Fruit fly (Drosophila melanogaster) whole organism, wandering third instar larva: Measurements from ENCODE around the gene Prm.
A peak's percentile ranks its signal among the peaks of the same experiment; 100 is the strongest.

Experiments used
- Abd-B ChIP-seq: fragments of >200 bp; optimal IDR thresholded peaks from 2 replicates; lab custom pipeline; 2017; ENCODE audit warnings: missing biosample characterization, missing genetic modification characterization
- CrebA ChIP-seq: fragments of 200-800 bp; sonication (Bioruptor generic); optimal IDR thresholded peaks from 2 replicates; lab custom pipeline; 2016; ENCODE audit warnings: missing biosample characterization, mild to moderate bottlenecking, missing genetic modification characterization, borderline replicate concordance
- Dfd ChIP-seq: fragments of >200 bp; optimal IDR thresholded peaks from 2 replicates; lab custom pipeline; 2017; ENCODE audit warnings: missing biosample characterization, missing genetic modification characterization
- Dif ChIP-seq: fragments of 200-275, 200-300 bp; sonication (Bioruptor generic); optimal IDR thresholded peaks from 2 replicates; lab custom pipeline; 2018; ENCODE audit warnings: missing biosample characterization, missing genetic modification characterization; ENCODE audit not compliant: partially characterized antibody
- HLH106 ChIP-seq: fragments of 200-800 bp; optimal IDR thresholded peaks from 3 replicates; lab custom pipeline; 2019; ENCODE audit warnings: missing biosample characterization, mild to moderate bottlenecking, missing genetic modification characterization, moderate library complexity
- Hr78 ChIP-seq: fragments of >200 bp; optimal IDR thresholded peaks from 2 replicates; lab custom pipeline; 2017; ENCODE audit warnings: missing biosample characterization, missing genetic modification characterization
- Hr83 ChIP-seq: fragments of 200-300 bp; sonication (Bioruptor generic); optimal IDR thresholded peaks from 2 replicates; lab custom pipeline; 2016; ENCODE audit warnings: missing biosample characterization, mild to moderate bottlenecking, missing genetic modification characterization, moderate library complexity; ENCODE audit not compliant: poor library complexity, severe bottlenecking
- Jra ChIP-seq: sonication (Bioruptor generic); optimal IDR thresholded peaks from 2 replicates; lab custom pipeline; 2016; ENCODE audit warnings: missing biosample characterization, missing genetic modification characterization
- Myc ChIP-seq: fragments of >200 bp; optimal IDR thresholded peaks from 2 replicates; lab custom pipeline; 2017
- N ChIP-seq: fragments of >200 bp; optimal IDR thresholded peaks from 2 replicates; lab custom pipeline; 2018; ENCODE audit warnings: missing biosample characterization, missing external identifiers, missing genetic modification characterization
- OdsH ChIP-seq: fragments of 200-800 bp; sonication (Bioruptor generic); optimal IDR thresholded peaks from 2 replicates; lab custom pipeline; 2016; ENCODE audit warnings: missing biosample characterization, mild to moderate bottlenecking, missing genetic modification characterization
- Rel ChIP-seq, 2 experiments: fragments of 200-800 bp; sonication (Bioruptor generic) in 1 of 2; optimal IDR thresholded peaks; 2 replicates in 1 of 2; 3 replicates in 1 of 2; lab custom pipeline; 2016 to 2019; ENCODE audit warnings: mild to moderate bottlenecking in 2 of 2, missing biosample characterization in 2 of 2, missing genetic modification characterization in 2 of 2, moderate library complexity in 1 of 2
- Sp1 ChIP-seq: fragments of 200-800 bp; sonication (Bioruptor generic); optimal IDR thresholded peaks from 3 replicates; lab custom pipeline; 2019; ENCODE audit warnings: missing biosample characterization, mild to moderate bottlenecking, missing genetic modification characterization, moderate library complexity
- Vsx2 ChIP-seq: fragments of 200-300, 225-300 bp; sonication (Bioruptor generic); optimal IDR thresholded peaks from 2 replicates; lab custom pipeline; 2018; ENCODE audit warnings: missing biosample characterization, missing genetic modification characterization; ENCODE audit not compliant: partially characterized antibody
- br ChIP-seq: fragments of 200-800 bp; sonication (Bioruptor generic); optimal IDR thresholded peaks from 2 replicates; lab custom pipeline; 2016; ENCODE audit warnings: missing biosample characterization, missing genetic modification characterization
- brk ChIP-seq: fragments of 200-800 bp; sonication (Bioruptor generic); optimal IDR thresholded peaks from 2 replicates; lab custom pipeline; 2016; ENCODE audit warnings: missing biosample characterization, mild to moderate bottlenecking, missing genetic modification characterization
- dl ChIP-seq, 2 experiments: fragments of 175-275, 200-275 bp in 1 of 2; fragments of 200-275 bp in 1 of 2; sonication (Bioruptor generic); optimal IDR thresholded peaks; lab custom pipeline; 2018; ENCODE audit warnings: mild to moderate bottlenecking in 2 of 2, missing biosample characterization in 2 of 2, missing genetic modification characterization in 2 of 2, moderate library complexity in 2 of 2; ENCODE audit not compliant: partially characterized antibody in 2 of 2, insufficient read depth in 1 of 2
- dsf ChIP-seq: sonication (Bioruptor generic); optimal IDR thresholded peaks from 2 replicates; lab custom pipeline; 2016; ENCODE audit warnings: missing biosample characterization, missing genetic modification characterization, borderline replicate concordance
- ey ChIP-seq: fragments of 200-800 bp; sonication (Bioruptor generic); optimal IDR thresholded peaks from 2 replicates; lab custom pipeline; 2016; ENCODE audit warnings: missing biosample characterization, missing genetic modification characterization
- foxo ChIP-seq, 2 experiments: fragments of 200-800 bp; sonication (Bioruptor generic); optimal IDR thresholded peaks; 2 replicates in 1 of 2; 3 replicates in 1 of 2; lab custom pipeline; 2016 to 2017; ENCODE audit warnings: missing biosample characterization in 2 of 2, missing genetic modification characterization in 2 of 2
- fru ChIP-seq: fragments of 200-800 bp; sonication (Bioruptor generic); optimal IDR thresholded peaks from 3 replicates; lab custom pipeline; 2016; ENCODE audit warnings: missing biosample characterization, mild to moderate bottlenecking, missing genetic modification characterization
- h ChIP-seq: fragments of 200-800 bp; sonication (Bioruptor generic); optimal IDR thresholded peaks from 3 replicates; lab custom pipeline; 2016; ENCODE audit warnings: missing biosample characterization, mild to moderate bottlenecking, missing genetic modification characterization
- jim ChIP-seq: fragments of 175-275, 200-325 bp; sonication (Bioruptor generic); optimal IDR thresholded peaks from 2 replicates; lab custom pipeline; 2016; ENCODE audit warnings: missing biosample characterization, mild to moderate bottlenecking, missing genetic modification characterization
- lola ChIP-seq: fragments of >200 bp; optimal IDR thresholded peaks from 2 replicates; lab custom pipeline; 2017; ENCODE audit warnings: missing biosample characterization, missing genetic modification characterization
- pan ChIP-seq: fragments of >200 bp; optimal IDR thresholded peaks from 2 replicates; lab custom pipeline; 2017
- psq ChIP-seq: fragments of 200-800 bp; sonication (Bioruptor generic); optimal IDR thresholded peaks from 3 replicates; lab custom pipeline; 2017; ENCODE audit warnings: missing biosample characterization, mild to moderate bottlenecking, missing genetic modification characterization, moderate library complexity
- rgr ChIP-seq: fragments of 200-800 bp; sonication (Bioruptor generic); optimal IDR thresholded peaks from 3 replicates; lab custom pipeline; 2016; ENCODE audit warnings: missing biosample characterization, mild to moderate bottlenecking, missing genetic modification characterization
- tai ChIP-seq: sonication (Bioruptor generic); optimal IDR thresholded peaks from 2 replicates; lab custom pipeline; 2016; ENCODE audit warnings: missing biosample characterization, missing genetic modification characterization
- usp ChIP-seq: fragments of >200 bp; optimal IDR thresholded peaks from 2 replicates; lab custom pipeline; 2017; ENCODE audit warnings: missing biosample characterization, missing genetic modification characterization
- woc ChIP-seq: sonication (Bioruptor generic); optimal IDR thresholded peaks from 2 replicates; lab custom pipeline; 2016; ENCODE audit warnings: missing biosample characterization, mild to moderate bottlenecking, missing genetic modification characterization

The Prm gene

DNA sequence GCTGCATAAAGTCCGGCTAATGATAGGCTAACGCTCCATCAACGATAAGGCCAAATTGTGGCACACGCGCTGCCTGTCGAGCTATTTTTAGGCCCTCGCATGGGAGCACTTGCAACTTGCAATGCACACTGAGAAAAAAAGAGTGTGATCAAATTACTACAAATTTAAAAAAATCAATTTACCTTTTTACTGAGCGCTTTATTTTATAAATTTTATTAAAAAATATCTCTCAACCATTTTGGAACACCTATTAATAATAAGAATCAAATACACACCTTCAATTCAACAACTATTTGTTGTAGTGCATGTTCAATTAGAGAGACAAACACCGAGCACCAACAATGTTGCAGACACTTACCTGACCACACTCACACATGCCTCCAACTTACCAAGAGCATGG lies 20.4 kb upstream of the Prm start:
- TF ChIP-seq Myc, result no peak
- no peak for TF ChIP-seq ey
- no peak for TF ChIP-seq rgr
- TF ChIP-seq foxo (GFP tag; optimal IDR thresholded peaks at IDR 0.05; lab: Kevin White, UChicago), result no peak
- TF ChIP-seq Rel (GFP tag; optimal IDR thresholded peaks at IDR 0.05; lab: Kevin White, UChicago), result no peak
- no peak for TF ChIP-seq Rel (tag; optimal IDR thresholded peaks at IDR 0.05; lab: Kevin White, UChicago)
- TF ChIP-seq Vsx2 (GFP tag; lab: Kevin White, UChicago), result no peak
- TF ChIP-seq woc (GFP tag; lab: Kevin White, UChicago), result no peak
- no peak for TF ChIP-seq Sp1 (GFP tag; lab: Kevin White, UChicago)
- TF ChIP-seq dsf (GFP tag; lab: Kevin White, UChicago), result no peak
- TF ChIP-seq brk (GFP tag; lab: Kevin White, UChicago), result no peak
- TF ChIP-seq tai (GFP tag; lab: Kevin White, UChicago), result no peak
- no peak for TF ChIP-seq Jra (GFP tag; lab: Kevin White, UChicago)
- TF ChIP-seq Hr78 (GFP tag; lab: Kevin White, UChicago), result no peak
- TF ChIP-seq dl (GFP tag; optimal IDR thresholded peaks at IDR 0.05; lab: Kevin White, UChicago; ENCODE audit: insufficient read depth in 1 of 2, partially characterized antibody in 2 of 2), result no peak
- TF ChIP-seq br (GFP tag; lab: Kevin White, UChicago), result no peak

DNA sequence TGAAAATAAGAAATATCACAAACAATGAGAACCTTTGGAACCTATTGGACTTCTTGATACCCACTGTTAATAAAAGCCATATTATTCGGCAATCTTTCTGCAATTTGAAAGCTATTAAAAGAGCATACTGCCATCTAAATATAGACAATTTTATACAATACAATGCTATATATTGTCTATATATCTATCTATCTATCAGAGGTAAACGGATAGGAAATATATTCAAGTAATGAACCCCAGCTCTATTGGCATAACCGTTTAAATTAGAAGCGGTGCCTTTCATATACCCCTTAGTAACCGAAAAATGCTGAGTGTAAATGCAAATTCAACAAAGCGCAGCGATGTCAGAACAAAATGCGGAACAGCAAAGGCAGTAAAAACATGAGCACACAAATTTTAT lies 18.7 kb upstream of the Prm start:
- TF ChIP-seq h (GFP tag; lab: Kevin White, UChicago) (no peak), ey (peak; percentile 29), pan (lab: Kevin White, UChicago) (peak; percentile 42), HLH106 (tag; lab: Kevin White, UChicago) (peak; percentile 17)

DNA sequence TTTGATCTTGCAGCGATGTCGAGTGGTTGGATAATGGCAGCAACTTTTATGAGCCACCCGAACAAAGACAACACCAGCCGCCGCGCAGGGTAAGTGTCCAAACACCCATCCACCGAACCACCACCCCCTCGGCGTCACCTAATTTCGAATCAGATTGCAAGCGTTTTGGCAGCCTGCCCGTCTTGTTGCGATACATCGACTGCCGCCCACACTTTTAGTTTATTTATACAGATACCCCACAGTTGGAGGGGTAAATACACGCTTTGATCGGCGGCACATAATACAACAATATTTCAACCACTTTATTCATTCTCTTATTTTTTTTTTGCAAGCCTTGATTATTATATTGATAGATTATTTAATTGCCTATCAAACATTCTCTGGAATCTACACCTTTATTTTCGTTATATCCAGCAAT lies 17.9 kb upstream of the Prm start:
- TF ChIP-seq usp (GFP tag; lab: Kevin White, UChicago) (no peak), OdsH (GFP tag; lab: Kevin White, UChicago) (peak; percentile 15), psq (GFP tag; lab: Kevin White, UChicago) (peak; percentile 10), Rel (GFP tag; optimal IDR thresholded peaks at IDR 0.05; lab: Kevin White, UChicago) (no peak), Rel (tag; optimal IDR thresholded peaks at IDR 0.05; lab: Kevin White, UChicago) (no peak), fru (GFP tag; lab: Kevin White, UChicago) (peak; percentile 53), foxo (GFP tag; optimal IDR thresholded peaks at IDR 0.05; lab: Kevin White, UChicago) (peak in 1 of 2 experiments; percentile 41), rgr (peak; percentile 60), h (GFP tag; lab: Kevin White, UChicago) (peak; percentile 68), ey (peak; percentile 61), br (GFP tag; lab: Kevin White, UChicago) (peak; percentile 36)
- TF ChIP-seq, all 38 proteins: peak for 8

DNA sequence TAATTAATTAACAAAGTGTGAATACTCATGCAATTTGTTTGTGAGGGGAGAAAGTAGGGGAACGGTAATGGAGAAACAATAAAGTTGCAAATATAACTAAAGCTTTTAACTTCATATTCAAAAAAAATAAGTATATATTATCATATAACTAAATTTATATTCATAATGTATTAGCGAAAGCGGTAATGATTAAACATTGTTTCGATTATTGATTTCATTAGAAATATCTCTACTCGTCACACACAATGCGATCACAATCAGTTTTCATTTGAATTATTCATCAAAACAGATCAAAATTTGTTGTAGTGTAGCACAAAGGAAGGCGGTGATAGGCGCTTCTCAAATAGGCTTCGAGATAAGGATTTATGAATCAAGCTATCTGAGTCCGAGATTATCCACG lies 10.6 kb upstream of the Prm start, which contains the start of gene CG6576:
TSS of gene CG6576 (plus strand) at position 301 of the 400 bp plus-strand sequence.
- TF ChIP-seq lola (GFP tag; lab: Kevin White, UChicago) (no peak), Abd-B (GFP tag; lab: Kevin White, UChicago) (no peak), Dif (GFP tag; lab: Kevin White, UChicago) (no peak), br (GFP tag; lab: Kevin White, UChicago) (no peak), fru (GFP tag; lab: Kevin White, UChicago) (no peak), HLH106 (tag; lab: Kevin White, UChicago) (no peak), ey (no peak), jim (GFP tag; lab: Kevin White, UChicago) (no peak)

DNA sequence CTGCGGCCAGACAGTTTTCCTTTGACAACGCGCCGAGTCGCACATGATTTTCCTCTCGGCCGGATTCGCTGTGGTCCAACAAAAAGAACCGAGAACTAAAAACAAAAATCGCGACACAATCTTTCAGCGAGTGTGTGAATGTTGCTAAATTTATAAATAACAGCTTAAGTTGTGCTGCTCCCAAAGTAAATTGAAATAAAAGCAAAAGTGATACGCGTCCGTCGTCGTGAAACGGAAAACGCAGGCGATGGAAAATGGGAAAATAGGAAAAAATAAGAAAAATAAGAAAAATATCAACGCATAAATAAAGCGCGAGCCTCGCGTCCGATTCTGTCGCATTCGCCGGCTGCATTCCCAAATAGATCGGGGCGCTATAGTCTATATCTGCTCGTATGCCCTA lies 8.5 kb upstream of the Prm start, which contains the start of gene Fhos:
TSS of gene Fhos (plus strand) at position 28 of the 400 bp plus-strand sequence.
- TF ChIP-seq jim (GFP tag; lab: Kevin White, UChicago), result no peak
- no peak for TF ChIP-seq Hr78 (GFP tag; lab: Kevin White, UChicago)
- TF ChIP-seq usp (GFP tag; lab: Kevin White, UChicago), result no peak
- no peak for TF ChIP-seq Hr83
- no peak for TF ChIP-seq woc (GFP tag; lab: Kevin White, UChicago)
- TF ChIP-seq br (GFP tag; lab: Kevin White, UChicago), result no peak
- TF ChIP-seq, all 38 proteins: peak for 0

DNA sequence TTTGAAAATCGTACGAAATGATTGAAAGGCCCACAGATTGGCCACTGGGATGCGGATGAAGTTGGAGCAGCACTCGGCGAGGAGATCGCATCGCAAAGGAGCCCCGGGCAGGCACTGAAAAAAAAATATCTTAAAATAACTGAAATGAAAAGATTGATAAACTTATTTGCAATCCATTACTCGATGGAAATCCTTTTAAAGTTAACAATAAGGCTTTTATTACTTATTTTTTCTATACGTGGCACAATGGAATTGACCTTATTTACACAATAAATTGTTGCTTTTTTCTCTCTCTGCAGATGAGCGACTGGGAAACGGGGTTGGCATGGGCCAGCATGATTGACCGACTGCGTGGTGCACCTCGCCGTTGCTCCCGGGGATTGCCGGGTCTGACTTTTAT lies 6.2 kb upstream of the Prm start:
- TF ChIP-seq pan (lab: Kevin White, UChicago) (no peak), N (GFP tag; lab: Kevin White, UChicago) (no peak), CrebA (GFP tag; lab: Kevin White, UChicago) (no peak), jim (GFP tag; lab: Kevin White, UChicago) (no peak), OdsH (GFP tag; lab: Kevin White, UChicago) (no peak), woc (GFP tag; lab: Kevin White, UChicago) (no peak), Dfd (no peak), Jra (GFP tag; lab: Kevin White, UChicago) (no peak)
